Fruit fly (Drosophila melanogaster) whole organism, prepupa: Measurements from ENCODE around the gene CG4743.

Experiments
- Blimp-1 ChIP-seq: fragments of 200-800 bp; sonication (Bioruptor generic); optimal IDR thresholded peaks from 3 replicates; lab custom pipeline; 2017; ENCODE audit warnings: missing biosample characterization, missing genetic modification characterization, mild to moderate bottlenecking, moderate library complexity, missing genetic modification reagents
- CG11902 ChIP-seq: fragments of 200-800 bp; sonication (Bioruptor generic); optimal IDR thresholded peaks from 3 replicates; lab custom pipeline; 2016; ENCODE audit warnings: missing biosample characterization, missing genetic modification characterization
- CG16779 ChIP-seq: fragments of 200-800 bp; sonication (Bioruptor generic); optimal IDR thresholded peaks from 3 replicates; lab custom pipeline; 2017; ENCODE audit warnings: missing biosample characterization, mild to moderate bottlenecking, missing genetic modification characterization
- CG31627 ChIP-seq: fragments of 200-800 bp; sonication (Bioruptor generic); optimal IDR thresholded peaks from 3 replicates; lab custom pipeline; 2016; ENCODE audit warnings: missing biosample characterization, missing genetic modification characterization
- Lpt ChIP-seq: fragments of 200-800 bp; sonication (Bioruptor generic); optimal IDR thresholded peaks from 3 replicates; lab custom pipeline; 2016; ENCODE audit warnings: missing biosample characterization, missing genetic modification characterization
- Sox14 ChIP-seq: fragments of 200-800 bp; sonication (Bioruptor generic); optimal IDR thresholded peaks from 3 replicates; lab custom pipeline; 2016; ENCODE audit warnings: missing biosample characterization, missing genetic modification characterization
- dsx ChIP-seq: fragments of 200-800 bp; optimal IDR thresholded peaks from 3 replicates; lab custom pipeline; 2019; ENCODE audit warnings: missing biosample characterization, mild to moderate bottlenecking, missing genetic modification characterization, moderate library complexity; ENCODE audit not compliant: poor library complexity, severe bottlenecking
- fd85E ChIP-seq: fragments of 200-800 bp; sonication (Bioruptor generic); optimal IDR thresholded peaks from 3 replicates; lab custom pipeline; 2016; ENCODE audit warnings: missing biosample characterization, missing genetic modification characterization
- fkh ChIP-seq: fragments of 200-800 bp; sonication (Bioruptor generic); optimal IDR thresholded peaks from 3 replicates; lab custom pipeline; 2017; ENCODE audit warnings: missing biosample characterization, mild to moderate bottlenecking, missing genetic modification characterization, moderate library complexity
- lz ChIP-seq: fragments of 200-800 bp; sonication (Bioruptor generic); optimal IDR thresholded peaks from 3 replicates; lab custom pipeline; 2016; ENCODE audit warnings: missing biosample characterization, missing genetic modification characterization
- vri ChIP-seq: fragments of 200-800 bp; sonication (Bioruptor generic); optimal IDR thresholded peaks from 3 replicates; lab custom pipeline; 2016; ENCODE audit warnings: missing biosample characterization, mild to moderate bottlenecking, missing genetic modification characterization

DNA sequence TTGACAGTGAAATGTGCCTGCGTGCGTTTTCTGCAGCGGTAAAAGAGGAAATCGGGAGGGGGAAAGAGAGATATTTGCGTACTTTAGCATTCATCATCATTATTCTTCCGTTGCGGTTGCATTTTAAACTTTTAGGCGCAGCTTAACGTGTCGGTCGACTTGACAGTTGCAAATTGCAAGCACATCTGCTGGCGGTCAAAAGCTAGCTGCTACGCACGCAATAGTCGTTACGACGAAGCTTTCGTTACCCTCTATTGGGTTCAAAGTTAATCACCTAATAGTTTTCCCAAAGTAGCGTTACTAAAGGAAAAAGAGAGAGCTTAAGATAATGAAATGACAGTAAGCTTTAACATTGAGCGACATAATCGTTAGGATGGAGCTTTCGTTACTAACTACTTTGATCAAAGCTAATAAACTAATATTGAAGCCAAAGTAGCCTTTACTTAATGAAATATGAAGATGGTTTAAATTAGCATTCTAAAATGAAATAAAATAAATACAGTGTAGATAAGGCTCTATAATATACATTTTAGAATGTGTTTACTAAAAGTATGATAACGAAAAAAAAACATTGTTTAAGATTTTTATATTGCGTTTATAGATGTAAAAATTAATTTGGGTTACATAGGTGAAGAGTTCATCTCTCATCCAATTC, 28.2 kb downstream of the CG4743 start:
- TF ChIP-seq Lpt = no peak
- TF ChIP-seq lz (GFP tag; lab: Kevin White, UChicago) = no peak
- TF ChIP-seq fd85E (GFP tag; lab: Kevin White, UChicago) = no peak
- no peak for TF ChIP-seq dsx (GFP tag; lab: Kevin White, UChicago)
- TF ChIP-seq vri (GFP tag; lab: Kevin White, UChicago) = no peak
- no peak for TF ChIP-seq CG31627
- TF ChIP-seq Sox14 (GFP tag; lab: Kevin White, UChicago) = no peak
- TF ChIP-seq fkh = no peak
- TF ChIP-seq CG11902 (GFP tag; lab: Kevin White, UChicago) = no peak
- no peak for TF ChIP-seq CG16779 (tag; lab: Kevin White, UChicago)
- no peak for TF ChIP-seq Blimp-1
